Fruit fly (Drosophila melanogaster): Measurements from ENCODE around the gene Lsp1beta.

Lsp1beta gene

dm6 chr2L:870285-870684 is 28.0 kb upstream of the Lsp1beta start, which contains the start of gene PNUTS:
Gene PNUTS (plus strand): TSS chr2L:870465.
- TF ChIP-seq CG9139 (GFP tag; optimal IDR thresholded peaks at IDR 0.05) (peak; percentile 30), svp (GFP tag) (peak; percentile 70), fkh (GFP tag; optimal IDR thresholded peaks at IDR 0.05) (peak; percentile 10), net (GFP tag; optimal IDR thresholded peaks at IDR 0.05) (no peak)

dm6 chr2L:870749-871418 is 27.4 kb upstream of the Lsp1beta start:
- peak; percentile 13 for TF ChIP-seq dsx (GFP tag; optimal IDR thresholded peaks at IDR 0.05; ENCODE audit: poor library complexity, severe bottlenecking)
- TF ChIP-seq CG4318 (GFP tag; optimal IDR thresholded peaks at IDR 0.05): no peak
- peak; percentile 54 for TF ChIP-seq CG11762 (GFP tag; optimal IDR thresholded peaks at IDR 0.05; ENCODE audit: insufficient read depth)
- peak; percentile 71 for TF ChIP-seq OdsH (GFP tag; optimal IDR thresholded peaks at IDR 0.05)
- TF ChIP-seq lz (GFP tag; optimal IDR thresholded peaks at IDR 0.05): peak; percentile 74
- no peak for TF ChIP-seq CG9139 (GFP tag; optimal IDR thresholded peaks at IDR 0.05)
- no peak for TF ChIP-seq CG6276 (GFP tag; optimal IDR thresholded peaks at IDR 0.05)
- TF ChIP-seq CG6808 (GFP tag; optimal IDR thresholded peaks at IDR 0.05): peak; percentile 53
- TF ChIP-seq Hr38 (GFP tag; optimal IDR thresholded peaks at IDR 0.05): no peak
- TF ChIP-seq Hr4 (GFP tag; optimal IDR thresholded peaks at IDR 0.05): peak; percentile 67
- peak; percentile 55 for TF ChIP-seq CG34406 (GFP tag; optimal IDR thresholded peaks at IDR 0.05)
- peak; percentile 64 for TF ChIP-seq topi (GFP tag; optimal IDR thresholded peaks at IDR 0.05)
- peak; percentile 46 for TF ChIP-seq CG8319 (GFP tag; optimal IDR thresholded peaks at IDR 0.05)
- TF ChIP-seq pdm3 (GFP tag; optimal IDR thresholded peaks at IDR 0.05): peak; percentile 76
- TF ChIP-seq achi (GFP tag; optimal IDR thresholded peaks at IDR 0.05): peak; percentile 68
- TF ChIP-seq Sox14 (GFP tag; optimal IDR thresholded peaks at IDR 0.05): peak; percentile 79
- peak; percentile 41 for TF ChIP-seq CG1621 (tag; optimal IDR thresholded peaks at IDR 0.05)
- TF ChIP-seq CG7368 (GFP tag; optimal IDR thresholded peaks at IDR 0.05): peak; percentile 38
- TF ChIP-seq spab (GFP tag; optimal IDR thresholded peaks at IDR 0.05): peak; percentile 30
- peak; percentile 57 for TF ChIP-seq Sox102F (GFP tag; optimal IDR thresholded peaks at IDR 0.05)
- no peak for TF ChIP-seq Eip93F (GFP tag; optimal IDR thresholded peaks at IDR 0.05)
- peak; percentile 82 for TF ChIP-seq CG6163 (GFP tag; IDR thresholded peaks at IDR 0.05)
- peak; percentile 56 for TF ChIP-seq CG11902 (GFP tag; optimal IDR thresholded peaks at IDR 0.05)
- TF ChIP-seq net (GFP tag; optimal IDR thresholded peaks at IDR 0.05): peak; percentile 47
- TF ChIP-seq CG10631 (GFP tag; optimal IDR thresholded peaks at IDR 0.05): peak; percentile 58
- TF ChIP-seq CG8632 (GFP tag; optimal IDR thresholded peaks at IDR 0.05): peak; percentile 45
- peak; percentile 61 for TF ChIP-seq Met (GFP tag; optimal IDR thresholded peaks at IDR 0.05)
- TF ChIP-seq fd59A (GFP tag; optimal IDR thresholded peaks at IDR 0.05): no peak
- TF ChIP-seq cyc (GFP tag; optimal IDR thresholded peaks at IDR 0.05): peak; percentile 65
- peak; percentile 70 for TF ChIP-seq CG3032 (tag; optimal IDR thresholded peaks at IDR 0.05)
- TF ChIP-seq CG6854 (GFP tag; optimal IDR thresholded peaks at IDR 0.05): no peak
- peak; percentile 71 for TF ChIP-seq Ets21C (GFP tag; optimal IDR thresholded peaks at IDR 0.05)
- peak; percentile 63 for TF ChIP-seq acj6 (GFP tag; optimal IDR thresholded peaks at IDR 0.05)
- peak; percentile 47 for TF ChIP-seq CG15336 (GFP tag; IDR thresholded peaks at IDR 0.05)
- TF ChIP-seq Eip75B (GFP tag; optimal IDR thresholded peaks at IDR 0.05): peak; percentile 62
- TF ChIP-seq CG16779 (tag; optimal IDR thresholded peaks at IDR 0.05): no peak
- TF ChIP-seq Ets96B (tag; optimal IDR thresholded peaks at IDR 0.05): peak; percentile 40
- TF ChIP-seq Lpt (GFP tag; optimal IDR thresholded peaks at IDR 0.05): no peak
- peak; percentile 88 for TF ChIP-seq Eip78C (GFP tag)
- TF ChIP-seq CG11294 (GFP tag; IDR thresholded peaks at IDR 0.05): 0 out of 2 replicates have a peak, but pooled peaks have one; percentile 27
- TF ChIP-seq dac (GFP tag; optimal IDR thresholded peaks at IDR 0.05): peak; percentile 58
- TF ChIP-seq Blimp-1 (GFP tag; optimal IDR thresholded peaks at IDR 0.05): peak; percentile 58
- TF ChIP-seq esn (GFP tag; optimal IDR thresholded peaks at IDR 0.05): peak; percentile 76
- TF ChIP-seq CG3919 (GFP tag; optimal IDR thresholded peaks at IDR 0.05): peak; percentile 61
- TF ChIP-seq eg (GFP tag; IDR thresholded peaks at IDR 0.05): peak; percentile 74
- TF ChIP-seq CG32006 (GFP tag; optimal IDR thresholded peaks at IDR 0.05): peak; percentile 63
- no peak for TF ChIP-seq fkh (GFP tag; optimal IDR thresholded peaks at IDR 0.05)
